Fruit fly (Drosophila melanogaster) whole organism, embryonic: Measurements from ENCODE around the gene neb.

ENCODE experiments used
- Asciz ChIP-seq: fragments of 200-800 bp; sonication (Bioruptor generic); optimal IDR thresholded peaks from 2 replicates; lab custom pipeline; 2017; ENCODE audit warnings: missing biosample characterization, mild to moderate bottlenecking, missing genetic modification characterization, missing genetic modification reagents
- Atf3 ChIP-seq: fragments of 200-800 bp; sonication (Bioruptor generic); optimal IDR thresholded peaks from 3 replicates; lab custom pipeline; 2016; ENCODE audit warnings: missing biosample characterization, missing genetic modification characterization
- Atf6 ChIP-seq: fragments of 200-800 bp; sonication (Bioruptor generic); IDR thresholded peaks from 2 replicates; pipeline ENCODE4 v1.3.6; 2022; ENCODE audit warnings: missing biosample characterization, missing genetic modification characterization
- CG10274 ChIP-seq: fragments of 200-800 bp; sonication (Bioruptor generic); optimal IDR thresholded peaks from 3 replicates; lab custom pipeline; 2017; ENCODE audit warnings: missing biosample characterization, mild to moderate bottlenecking, missing genetic modification characterization
- CG11093 ChIP-seq: fragments of 200-800 bp; sonication (Bioruptor generic); IDR thresholded peaks from 3 replicates; pipeline ENCODE4 v1.3.6; 2022; ENCODE audit warnings: missing biosample characterization, missing genetic modification characterization
- CG11723 ChIP-seq: fragments of 200-800 bp; sonication (Bioruptor generic); optimal IDR thresholded peaks from 2 replicates; lab custom pipeline; 2017; ENCODE audit warnings: missing biosample characterization, mild to moderate bottlenecking, missing genetic modification characterization
- CG1233 ChIP-seq: fragments of 200-800 bp; sonication (Bioruptor generic); optimal IDR thresholded peaks from 4 replicates; lab custom pipeline; 2018; ENCODE audit warnings: missing biosample characterization, mild to moderate bottlenecking, missing genetic modification characterization
- CG12391 ChIP-seq: fragments of 200-800 bp; sonication (Bioruptor generic); optimal IDR thresholded peaks from 3 replicates; lab custom pipeline; 2018; ENCODE audit warnings: missing biosample characterization, mild to moderate bottlenecking, missing genetic modification characterization, moderate library complexity
- CG12769 ChIP-seq: fragments of 200-800 bp; sonication (Bioruptor generic); optimal IDR thresholded peaks from 2 replicates; lab custom pipeline; 2019; ENCODE audit warnings: missing biosample characterization, mild to moderate bottlenecking, missing genetic modification characterization, moderate library complexity
- CG17186 ChIP-seq: fragments of 200-800 bp; sonication (Bioruptor generic); optimal IDR thresholded peaks from 3 replicates; lab custom pipeline; 2017; ENCODE audit warnings: missing biosample characterization, missing genetic modification reagents, missing genetic modification characterization
- CG17361 ChIP-seq: fragments of 200-800 bp; sonication (Bioruptor generic); IDR thresholded peaks from 3 replicates; pipeline ENCODE4 v1.3.6; 2022; ENCODE audit warnings: missing biosample characterization, missing genetic modification characterization
- CG18011 ChIP-seq: fragments of 200-800 bp; sonication (Bioruptor generic); optimal IDR thresholded peaks from 2 replicates; lab custom pipeline; 2017; ENCODE audit warnings: missing biosample characterization, missing genetic modification characterization, mild to moderate bottlenecking, moderate library complexity, missing genotype
- CG18262 ChIP-seq: fragments of 200-800 bp; optimal IDR thresholded peaks from 3 replicates; lab custom pipeline; 2019; ENCODE audit warnings: missing biosample characterization, mild to moderate bottlenecking, missing genetic modification characterization, moderate library complexity
- CG2889 ChIP-seq: fragments of 200-800 bp; sonication (Bioruptor generic); IDR thresholded peaks from 3 replicates; pipeline ENCODE4 v1.3.6; 2022; ENCODE audit warnings: missing biosample characterization, missing genetic modification characterization
- CG30431 ChIP-seq: fragments of 200-800 bp; sonication (Bioruptor generic); optimal IDR thresholded peaks from 2 replicates; lab custom pipeline; 2017; ENCODE audit warnings: missing biosample characterization, missing genetic modification characterization
- CG31224 ChIP-seq: fragments of 200-800 bp; sonication (Bioruptor generic); IDR thresholded peaks from 2 replicates; pipeline ENCODE4 v1.3.6; 2022; ENCODE audit warnings: missing biosample characterization, missing genetic modification characterization
- CG4328 ChIP-seq: fragments of 200-800 bp; sonication (Bioruptor generic); optimal IDR thresholded peaks from 3 replicates; lab custom pipeline; 2017; ENCODE audit warnings: missing biosample characterization, missing genetic modification reagents, missing genetic modification characterization
- CG4854 ChIP-seq: fragments of 200-800 bp; sonication (Bioruptor generic); optimal IDR thresholded peaks from 2 replicates; lab custom pipeline; 2016; ENCODE audit warnings: missing biosample characterization, missing genetic modification characterization, inconsistent platforms
- CG7357 ChIP-seq: fragments of 200-800 bp; sonication (Bioruptor generic); IDR thresholded peaks from 3 replicates; pipeline ENCODE4 v1.3.6; 2022; ENCODE audit warnings: missing biosample characterization, missing genetic modification characterization
- CG7372 ChIP-seq: fragments of 200-800 bp; sonication (Bioruptor generic); IDR thresholded peaks from 2 replicates; pipeline ENCODE4 v1.3.6; 2022; ENCODE audit warnings: missing biosample characterization, missing genetic modification characterization
- CG8478 ChIP-seq: fragments of >200 bp; optimal IDR thresholded peaks from 2 replicates; lab custom pipeline; 2018
- CG9876 ChIP-seq: fragments of 200-800 bp; sonication (Bioruptor generic); optimal IDR thresholded peaks from 2 replicates; lab custom pipeline; 2016; ENCODE audit warnings: missing biosample characterization, missing genetic modification characterization
- CTCF ChIP-seq: fragments of 200-800 bp; sonication (Bioruptor generic); optimal IDR thresholded peaks from 2 replicates; lab custom pipeline; 2017; ENCODE audit warnings: missing biosample characterization, mild to moderate bottlenecking, missing genetic modification characterization, moderate library complexity
- Gsc ChIP-seq: fragments of 200-800 bp; sonication (Bioruptor generic); IDR thresholded peaks from 2 replicates; pipeline ENCODE4 v1.3.6; 2022; ENCODE audit warnings: missing biosample characterization, missing genetic modification characterization
- Hand ChIP-seq: fragments of 200-800 bp; sonication (Bioruptor generic); optimal IDR thresholded peaks from 2 replicates; lab custom pipeline; 2017; ENCODE audit warnings: mild to moderate bottlenecking, missing biosample characterization, missing genetic modification reagents, missing genetic modification characterization
- Hey ChIP-seq: fragments of 200-800 bp; sonication (Bioruptor generic); optimal IDR thresholded peaks from 3 replicates; lab custom pipeline; 2018; ENCODE audit warnings: missing biosample characterization, mild to moderate bottlenecking, missing genetic modification characterization
- Hmr ChIP-seq: fragments of 200-800 bp; sonication (Bioruptor generic); optimal IDR thresholded peaks from 3 replicates; lab custom pipeline; 2017; ENCODE audit warnings: mild to moderate bottlenecking, missing biosample characterization, missing genetic modification reagents, missing genetic modification characterization
- MTF-1 ChIP-seq: fragments of 200-800 bp; sonication (Bioruptor generic); optimal IDR thresholded peaks from 2 replicates; lab custom pipeline; 2018; ENCODE audit warnings: missing biosample characterization, mild to moderate bottlenecking, missing genetic modification characterization, borderline replicate concordance
- Mes4 ChIP-seq: fragments of 200-800 bp; sonication (Bioruptor generic); optimal IDR thresholded peaks from 2 replicates; lab custom pipeline; 2016; ENCODE audit warnings: missing biosample characterization, missing genetic modification characterization
- Pdp1 ChIP-seq, 2 experiments: fragments of 200-800 bp; sonication (Bioruptor generic); optimal IDR thresholded peaks; 3 replicates each; lab custom pipeline; 2016; ENCODE audit warnings: missing biosample characterization in 2 of 2, missing genetic modification characterization in 2 of 2, mild to moderate bottlenecking in 1 of 2, moderate library complexity in 1 of 2
- Scr ChIP-seq: fragments of 200-800 bp; sonication (Bioruptor generic); IDR thresholded peaks from 2 replicates; pipeline ENCODE4 v1.3.6; 2022; ENCODE audit warnings: missing biosample characterization, missing genetic modification characterization; ENCODE audit not compliant: partially characterized antibody
- TFAM ChIP-seq: fragments of 200-800 bp; sonication (Bioruptor generic); optimal IDR thresholded peaks from 2 replicates; lab custom pipeline; 2017; ENCODE audit warnings: missing biosample characterization, missing genetic modification characterization, inconsistent platforms
- crc ChIP-seq: fragments of 200-800 bp; sonication (Bioruptor generic); optimal IDR thresholded peaks from 2 replicates; lab custom pipeline; 2016; ENCODE audit warnings: missing biosample characterization, missing genetic modification characterization
- da ChIP-seq: fragments of 200-800 bp; sonication (Bioruptor generic); optimal IDR thresholded peaks from 2 replicates; lab custom pipeline; 2016; ENCODE audit warnings: missing biosample characterization, missing genetic modification characterization
- dati ChIP-seq: fragments of 200-800 bp; sonication (Bioruptor generic); IDR thresholded peaks from 2 replicates; pipeline ENCODE4 v1.3.6; 2022; ENCODE audit warnings: missing biosample characterization, missing genetic modification characterization
- dysf ChIP-seq: fragments of 200-800 bp; sonication (Bioruptor generic); IDR thresholded peaks from 3 replicates; pipeline ENCODE4 v1.3.6; 2022; ENCODE audit warnings: missing biosample characterization, missing genetic modification characterization
- ems ChIP-seq: fragments of 200-800 bp; sonication (Bioruptor generic); optimal IDR thresholded peaks from 3 replicates; lab custom pipeline; 2016; ENCODE audit warnings: missing biosample characterization, missing genetic modification characterization
- exex ChIP-seq: fragments of 200-800 bp; sonication (Bioruptor generic); optimal IDR thresholded peaks from 4 replicates; lab custom pipeline; 2018; ENCODE audit warnings: missing biosample characterization, mild to moderate bottlenecking, missing genetic modification characterization, moderate library complexity
- fru ChIP-seq: fragments of >200 bp; optimal IDR thresholded peaks from 2 replicates; lab custom pipeline; 2017
- gfzf ChIP-seq: fragments of 200-800 bp; sonication (Bioruptor generic); optimal IDR thresholded peaks from 2 replicates; lab custom pipeline; 2016; ENCODE audit warnings: missing biosample characterization, mild to moderate bottlenecking, missing genetic modification characterization, moderate library complexity
- hkb ChIP-seq, 2 experiments: fragments of 200-800 bp in 1 of 2; fragments of >200 bp in 1 of 2; sonication (Bioruptor generic) in 1 of 2; IDR thresholded peaks in 1 of 2; optimal IDR thresholded peaks in 1 of 2; 2 replicates each; pipeline versions ENCODE4 v1.3.6 to Lab custom; 2017 to 2022; ENCODE audit warnings: missing biosample characterization in 1 of 2, missing genetic modification characterization in 1 of 2
- lilli ChIP-seq: fragments of 200-800 bp; sonication (Bioruptor generic); optimal IDR thresholded peaks from 3 replicates; lab custom pipeline; 2016; ENCODE audit warnings: missing biosample characterization, missing genetic modification characterization
- maf-S ChIP-seq: fragments of 200-800 bp; sonication (Bioruptor generic); optimal IDR thresholded peaks from 2 replicates; lab custom pipeline; 2016; ENCODE audit warnings: missing biosample characterization, missing genetic modification characterization
- nom ChIP-seq: fragments of 200-800 bp; sonication (Bioruptor generic); optimal IDR thresholded peaks from 2 replicates; lab custom pipeline; 2017; ENCODE audit warnings: missing biosample characterization, missing genetic modification characterization, mild to moderate bottlenecking, moderate library complexity, missing genetic modification reagents
- odd ChIP-seq: fragments of 200-800 bp; sonication (Bioruptor generic); optimal IDR thresholded peaks from 2 replicates; lab custom pipeline; 2017; ENCODE audit warnings: missing biosample characterization, mild to moderate bottlenecking, missing genetic modification characterization
- pan ChIP-seq, 4 experiments: fragments of >200 bp in 3 of 4; fragments of 200-800 bp in 1 of 4; sonication (Bioruptor generic) in 1 of 4; optimal IDR thresholded peaks in 3 of 4; IDR thresholded peaks in 1 of 4; 2 replicates each; pipeline versions ENCODE4 v1.3.6 to Lab custom; 2017 to 2022; ENCODE audit warnings: missing biosample characterization in 2 of 4, missing genetic modification characterization in 2 of 4, mixed read lengths in 1 of 4
- ranshi ChIP-seq: fragments of 200-800 bp; sonication (Bioruptor generic); IDR thresholded peaks from 2 replicates; pipeline ENCODE4 v1.3.6; 2022; ENCODE audit warnings: missing biosample characterization, missing genetic modification characterization
- slp2 ChIP-seq: fragments of 200-800 bp; sonication (Bioruptor generic); optimal IDR thresholded peaks from 2 replicates; lab custom pipeline; 2016; ENCODE audit warnings: missing biosample characterization, missing genetic modification characterization
- tap ChIP-seq: fragments of 200-800 bp; optimal IDR thresholded peaks from 3 replicates; lab custom pipeline; 2019; ENCODE audit warnings: missing biosample characterization, mild to moderate bottlenecking, missing genetic modification characterization, moderate library complexity
- trh ChIP-seq: fragments of 200-800 bp; sonication (Bioruptor generic); optimal IDR thresholded peaks from 2 replicates; lab custom pipeline; 2016; ENCODE audit warnings: missing biosample characterization, missing genetic modification characterization
- tx ChIP-seq: fragments of 200-800 bp; sonication (Bioruptor generic); optimal IDR thresholded peaks from 2 replicates; lab custom pipeline; 2016; ENCODE audit warnings: missing biosample characterization, missing genetic modification characterization

Gene neb

DNA sequence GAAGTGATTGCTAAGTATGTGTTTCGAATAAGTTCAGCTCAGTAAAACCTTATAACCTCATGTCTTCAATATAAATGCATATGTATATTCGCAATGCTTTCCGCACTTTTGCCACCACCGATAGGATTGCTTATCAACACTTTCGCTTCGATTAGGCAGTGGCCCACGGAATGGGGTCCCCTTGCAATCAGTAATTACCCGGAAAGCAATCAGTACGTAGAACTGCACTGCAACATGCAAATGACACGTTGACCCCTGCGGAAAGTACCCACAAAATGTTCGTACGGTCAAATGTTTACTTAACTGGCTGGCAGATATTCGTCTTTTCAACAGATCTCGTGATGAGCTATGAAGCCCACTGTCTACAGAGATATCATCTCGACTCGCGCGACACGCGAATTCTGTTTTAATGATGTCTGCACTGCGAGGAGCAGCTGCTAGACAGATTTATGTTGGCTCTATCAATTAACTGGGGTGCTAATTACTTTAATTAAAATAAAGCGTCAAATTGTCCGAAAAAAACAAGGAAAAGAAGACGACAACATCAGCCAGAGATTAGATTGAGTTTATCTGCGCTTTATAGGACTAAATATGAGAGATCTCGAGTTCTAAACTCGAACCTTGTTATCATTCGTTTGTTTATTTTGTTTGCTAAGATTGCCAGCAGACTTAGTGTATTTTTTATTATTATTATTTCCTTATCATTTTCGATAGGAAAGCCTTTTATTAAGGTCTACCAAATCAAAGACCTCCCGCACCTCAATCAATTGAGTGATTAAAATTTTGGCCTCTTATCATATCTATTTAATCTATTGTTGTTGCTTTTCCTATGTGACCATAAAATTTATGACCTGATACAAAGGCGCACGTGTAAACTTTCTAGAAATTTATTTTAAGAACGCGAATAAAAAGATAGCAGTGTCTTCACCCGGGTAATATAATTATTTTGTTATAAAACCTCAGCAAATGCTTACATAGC, 2.2 kb downstream of the neb start (continued):
- TF ChIP-seq CG11723 (GFP tag; lab: Kevin White, UChicago), result no peak
- no peak for TF ChIP-seq MTF-1 (GFP tag; lab: Kevin White, UChicago)
- TF ChIP-seq CG18262 (tag; lab: Kevin White, UChicago), result no peak
- no peak for TF ChIP-seq ranshi (GFP tag; lab: Robert Waterston, UW)
- TF ChIP-seq CG7357, result no peak
- TF ChIP-seq CG9876 (GFP tag; lab: Kevin White, UChicago), result no peak
- TF ChIP-seq CG10274 (GFP tag; lab: Kevin White, UChicago), result no peak
- TF ChIP-seq Mes4 (GFP tag; lab: Kevin White, UChicago), result no peak
- TF ChIP-seq CTCF (GFP tag; lab: Kevin White, UChicago), result no peak
- no peak for TF ChIP-seq Gsc (GFP tag; lab: Robert Waterston, UW)
- no peak for TF ChIP-seq crc (GFP tag; lab: Kevin White, UChicago)
- no peak for TF ChIP-seq CG2889 (GFP tag; lab: Robert Waterston, UW)
- TF ChIP-seq hkb (optimal IDR thresholded peaks at IDR 0.05; lab: Kevin White, UChicago), result no peak
- no peak for TF ChIP-seq hkb (GFP tag; IDR thresholded peaks at IDR 0.05; lab: Robert Waterston, UW)
- peak; percentile 16 for TF ChIP-seq Hmr (GFP tag; lab: Kevin White, UChicago)
- TF ChIP-seq Pdp1 (GFP tag; optimal IDR thresholded peaks at IDR 0.05; lab: Kevin White, UChicago), result no peak
- no peak for TF ChIP-seq tx (GFP tag; lab: Kevin White, UChicago)
- no peak for TF ChIP-seq tap (tag; lab: Kevin White, UChicago)
- TF ChIP-seq CG17186, result no peak
- TF ChIP-seq maf-S, result no peak
- no peak for TF ChIP-seq Scr (GFP tag; lab: Robert Waterston, UW)
- TF ChIP-seq pan (optimal IDR thresholded peaks at IDR 0.05; lab: Kevin White, UChicago), result no peak
- TF ChIP-seq pan (GFP tag; optimal IDR thresholded peaks at IDR 0.05 in 1 of 2, IDR thresholded peaks at IDR 0.05 in 1 of 2), result no peak
- TF ChIP-seq CG17361 (GFP tag; lab: Robert Waterston, UW), result no peak
- no peak for TF ChIP-seq CG12391 (tag; lab: Kevin White, UChicago)
- no peak for TF ChIP-seq nom
- no peak for TF ChIP-seq ems (GFP tag; lab: Kevin White, UChicago)
- no peak for TF ChIP-seq CG11093
- no peak for TF ChIP-seq Atf6 (GFP tag; lab: Robert Waterston, UW)
- peak; percentile 94 for TF ChIP-seq exex (tag; lab: Kevin White, UChicago)
- TF ChIP-seq fru (lab: Kevin White, UChicago), result no peak
- no peak for TF ChIP-seq CG31224 (GFP tag; lab: Robert Waterston, UW)
- peak; percentile 16 for TF ChIP-seq Asciz
- no peak for TF ChIP-seq dysf (GFP tag; lab: Robert Waterston, UW)
- TF ChIP-seq da (GFP tag; lab: Kevin White, UChicago), result no peak
- no peak for TF ChIP-seq lilli (GFP tag; lab: Kevin White, UChicago)
- TF ChIP-seq CG30431 (GFP tag; lab: Kevin White, UChicago), result no peak
- TF ChIP-seq odd (GFP tag; lab: Kevin White, UChicago), result peak; percentile 27
- TF ChIP-seq CG8478 (lab: Kevin White, UChicago), result no peak
- TF ChIP-seq slp2 (GFP tag; lab: Kevin White, UChicago), result no peak
- TF ChIP-seq, all 482 proteins: peak for 38

DNA sequence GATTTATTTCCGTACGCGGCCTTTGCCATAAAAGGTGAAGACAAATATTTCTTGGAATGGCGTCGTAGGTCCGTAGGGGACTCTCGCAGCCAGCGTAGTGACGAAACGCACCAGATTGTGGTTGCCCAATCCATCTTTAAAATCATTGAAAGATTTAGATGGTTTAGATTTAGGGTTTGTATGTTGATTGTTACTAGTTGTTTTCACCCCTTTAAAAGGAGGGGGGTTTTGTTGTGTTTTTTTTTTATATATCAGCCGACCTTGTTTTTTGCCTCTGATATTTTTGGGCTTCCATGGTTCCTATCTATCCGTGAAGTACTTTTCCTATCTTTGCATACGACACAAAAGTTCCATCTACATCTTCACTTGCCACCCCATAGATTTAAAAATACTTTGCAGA, 3.3 kb downstream of the neb start:
- no peak for TF ChIP-seq CG18011 (GFP tag; lab: Kevin White, UChicago)
- no peak for TF ChIP-seq Atf3 (GFP tag; lab: Kevin White, UChicago)
- TF ChIP-seq CG4854 (GFP tag; lab: Kevin White, UChicago), result no peak
- no peak for TF ChIP-seq Hand (GFP tag; lab: Kevin White, UChicago)
- no peak for TF ChIP-seq CG7372 (GFP tag; lab: Robert Waterston, UW)
- no peak for TF ChIP-seq CG1233
- no peak for TF ChIP-seq gfzf (GFP tag; lab: Kevin White, UChicago)
- no peak for TF ChIP-seq trh
- no peak for TF ChIP-seq Hey
- TF ChIP-seq CG12769, result no peak
- no peak for TF ChIP-seq dati (GFP tag; lab: Robert Waterston, UW)
- no peak for TF ChIP-seq CG4328 (GFP tag; lab: Kevin White, UChicago)
- no peak for TF ChIP-seq TFAM
